Worm (Caenorhabditis elegans): ENCODE results near the gene kdin-1.

The kdin-1 gene

DNA sequence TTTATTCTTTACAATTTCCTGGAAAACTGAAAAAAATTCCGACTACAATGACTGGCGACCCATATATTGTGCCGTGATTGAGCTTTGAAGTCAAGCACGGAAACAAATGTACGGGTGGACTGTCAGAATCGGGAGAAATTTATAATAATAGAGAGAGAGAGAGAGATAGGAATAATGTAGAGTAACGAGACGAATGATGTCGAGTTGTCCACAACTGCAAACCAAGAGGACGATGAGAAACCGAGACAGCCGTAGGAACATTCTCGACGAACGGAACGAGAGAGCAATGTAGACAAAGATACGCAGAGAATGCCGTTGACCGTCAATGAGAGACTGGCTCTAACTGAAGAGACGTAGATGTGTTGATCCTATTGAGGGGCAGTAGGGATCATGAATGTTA lies 10.9 kb upstream of the kdin-1 start (continued):
- TF ChIP-seq aptf-2 (GFP tag; conservative IDR thresholded peaks at IDR 0.05) (no peak), repo-1 (tag; optimal IDR thresholded peaks at IDR 0.05) (peak; percentile 20), hmg-20 (GFP tag; IDR thresholded peaks at IDR 0.05) (no peak), dpl-1 (GFP tag; optimal IDR thresholded peaks at IDR 0.05) (no peak), C17E4.6 (GFP tag; IDR thresholded peaks at IDR 0.05) (no peak), ceh-100 (GFP tag; IDR thresholded peaks at IDR 0.05) (no peak), pha-4 (tag; optimal IDR thresholded peaks at IDR 0.05) (no peak), F10E7.11 (tag; optimal IDR thresholded peaks at IDR 0.05) (no peak), mxl-1 (tag; optimal IDR thresholded peaks at IDR 0.05) (no peak), cebp-2 (GFP tag; IDR thresholded peaks at IDR 0.05) (no peak), C06A6.2 (GFP tag; conservative IDR thresholded peaks at IDR 0.05) (no peak), madf-8 (GFP tag; conservative IDR thresholded peaks at IDR 0.05) (no peak), nfya-2 (GFP tag; IDR thresholded peaks at IDR 0.05) (no peak), ets-4 (GFP tag; optimal IDR thresholded peaks at IDR 0.05) (no peak), F57C9.4 (tag; optimal IDR thresholded peaks at IDR 0.05) (no peak), lin-35 (GFP tag; optimal IDR thresholded peaks at IDR 0.05) (peak in 1 of 3 experiments; percentile 29), nfya-1 (tag; optimal IDR thresholded peaks at IDR 0.05; ENCODE audit: borderline replicate concordance, insufficient read depth) (no peak), rec-8 (tag; optimal IDR thresholded peaks at IDR 0.05) (no peak), fkh-3 (tag; optimal IDR thresholded peaks at IDR 0.05) (no peak), ekl-4 (GFP tag; IDR thresholded peaks at IDR 0.05) (no peak), hmg-1.2 (GFP tag; IDR thresholded peaks at IDR 0.05) (peak; percentile 92), madf-6 (GFP tag; IDR thresholded peaks at IDR 0.05) (no peak), sea-2 (GFP tag; IDR thresholded peaks at IDR 0.05) (no peak), him-1 (tag; optimal IDR thresholded peaks at IDR 0.05) (no peak), ZK185.1 (tag; optimal IDR thresholded peaks at IDR 0.05; ENCODE audit: poor library complexity, severe bottlenecking) (peak; percentile 31), ztf-18 (tag; optimal IDR thresholded peaks at IDR 0.05) (peak; percentile 29), T07F8.4 (tag; optimal IDR thresholded peaks at IDR 0.05) (no peak), cebp-1 (GFP tag; IDR thresholded peaks at IDR 0.05) (no peak), cebp-1 (tag; optimal IDR thresholded peaks at IDR 0.05) (peak; percentile 47), F57A8.1 (GFP tag; optimal IDR thresholded peaks at IDR 0.05) (no peak), lsy-27 (tag; optimal IDR thresholded peaks at IDR 0.05; ENCODE audit: borderline replicate concordance, insufficient read depth) (no peak), chd-7 (tag; optimal IDR thresholded peaks at IDR 0.05) (peak; percentile 42), madf-10 (tag; optimal IDR thresholded peaks at IDR 0.05) (peak; percentile 67), K11D2.4 (GFP tag; IDR thresholded peaks at IDR 0.05) (no peak), mes-4 (tag; optimal IDR thresholded peaks at IDR 0.05) (no peak), die-1 (tag; optimal IDR thresholded peaks at IDR 0.05) (no peak), ceh-27 (GFP tag; optimal IDR thresholded peaks at IDR 0.05) (peak; percentile 41), ceh-40 (GFP tag; IDR thresholded peaks at IDR 0.05) (no peak), attf-6 (GFP tag; IDR thresholded peaks at IDR 0.05) (no peak), lsl-1 (GFP tag; optimal IDR thresholded peaks at IDR 0.05) (no peak), bed-1 (GFP tag; IDR thresholded peaks at IDR 0.05) (no peak), attf-5 (GFP tag; optimal IDR thresholded peaks at IDR 0.05) (peak; percentile 28), B0019.2 (GFP tag; conservative IDR thresholded peaks at IDR 0.05) (no peak), sdz-38 (tag; optimal IDR thresholded peaks at IDR 0.05) (no peak), unc-130 (GFP tag; optimal IDR thresholded peaks at IDR 0.05) (no peak), nhr-90 (tag; optimal IDR thresholded peaks at IDR 0.05) (no peak), egl-44 (GFP tag; IDR thresholded peaks at IDR 0.05) (no peak), bed-2 (GFP tag; IDR thresholded peaks at IDR 0.05) (no peak)
